Worm (Caenorhabditis elegans): ENCODE data around the gene T01C3.2.

Gene T01C3.2

DNA sequence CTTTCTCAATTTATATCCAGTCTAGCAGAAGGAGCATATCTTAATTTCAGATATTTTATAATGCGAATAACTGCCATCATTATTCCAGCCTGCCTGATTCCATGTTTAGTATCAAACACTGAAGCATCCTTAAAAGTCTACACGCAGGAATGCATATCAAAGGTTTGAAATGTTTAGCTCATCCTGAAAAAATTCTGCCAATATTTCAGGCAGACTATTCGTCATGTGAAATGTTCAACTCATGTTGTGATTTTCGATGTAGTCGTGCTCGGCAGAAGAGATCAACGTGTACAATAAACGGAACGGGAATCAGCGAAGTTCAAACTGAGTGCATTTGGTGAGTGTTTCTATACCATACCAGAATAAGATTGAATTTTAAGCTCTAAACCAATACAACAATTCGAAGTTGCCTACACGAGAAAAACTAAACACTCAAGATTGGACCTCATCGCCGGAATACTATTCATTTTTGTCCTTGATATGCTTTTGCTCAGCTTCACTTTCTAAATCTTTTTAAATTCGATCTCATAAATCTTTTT lies 8.6 kb downstream of the T01C3.2 start, which contains the start of gene T01C3.11 (continued):
- TF ChIP-seq lir-1 (GFP tag; conservative IDR thresholded peaks at IDR 0.05) (no peak), ceh-40 (GFP tag; IDR thresholded peaks at IDR 0.05) (0 out of 2 replicates have a peak, but pooled peaks have one; percentile 11), sptf-2 (GFP tag; optimal IDR thresholded peaks at IDR 0.05) (no peak), pha-4 (tag; optimal IDR thresholded peaks at IDR 0.05) (no peak), madf-6 (GFP tag; IDR thresholded peaks at IDR 0.05) (peak; percentile 57), Y79H2A.3 (GFP tag; conservative IDR thresholded peaks at IDR 0.05) (no peak), T26A5.8 (tag; optimal IDR thresholded peaks at IDR 0.05) (no peak), zim-3 (tag; optimal IDR thresholded peaks at IDR 0.05) (no peak), let-607 (tag; optimal IDR thresholded peaks at IDR 0.05) (no peak), akir-1 (GFP tag; optimal IDR thresholded peaks at IDR 0.05) (no peak), somi-1 (GFP tag; optimal IDR thresholded peaks at IDR 0.05) (no peak), hsf-1 (GFP tag; IDR thresholded peaks at IDR 0.05) (peak; percentile 5; the same call in 1 of the 2 replicates), ztf-28 (GFP tag; IDR thresholded peaks at IDR 0.05) (no peak), B0035.1 (tag; optimal IDR thresholded peaks at IDR 0.05) (no peak), athp-1 (tag; optimal IDR thresholded peaks at IDR 0.05) (peak; percentile 34), efl-1 (GFP tag; optimal IDR thresholded peaks at IDR 0.05) (no peak), madf-3 (GFP tag; IDR thresholded peaks at IDR 0.05) (peak; percentile 82; the same call in 1 of the 2 replicates), C17E4.6 (GFP tag; IDR thresholded peaks at IDR 0.05) (no peak), atf-7 (tag; optimal IDR thresholded peaks at IDR 0.05) (no peak), F49E8.2 (tag; optimal IDR thresholded peaks at IDR 0.05; ENCODE audit: insufficient read depth) (peak; percentile 68), bed-2 (GFP tag; IDR thresholded peaks at IDR 0.05) (no peak), bed-1 (GFP tag; IDR thresholded peaks at IDR 0.05) (no peak), nfya-2 (GFP tag; IDR thresholded peaks at IDR 0.05) (no peak), attf-3 (GFP tag; conservative IDR thresholded peaks at IDR 0.05) (no peak), ceh-58 (GFP tag; IDR thresholded peaks at IDR 0.05) (no peak), B0019.2 (GFP tag; conservative IDR thresholded peaks at IDR 0.05) (no peak), mes-4 (tag; optimal IDR thresholded peaks at IDR 0.05) (peak; percentile 16), F55B11.4 (tag; optimal IDR thresholded peaks at IDR 0.05; ENCODE audit: borderline replicate concordance, insufficient read depth) (no peak), sdz-38 (tag; optimal IDR thresholded peaks at IDR 0.05) (no peak), tlf-1 (GFP tag; optimal IDR thresholded peaks at IDR 0.05) (no peak), B0336.3 (GFP tag; IDR thresholded peaks at IDR 0.05) (no peak), pbrm-1 (GFP tag; IDR thresholded peaks at IDR 0.05) (peak; percentile 13; the same call in 1 of the 2 replicates), unc-62 (GFP tag; optimal IDR thresholded peaks at IDR 0.05) (no peak), lsy-27 (tag; optimal IDR thresholded peaks at IDR 0.05; ENCODE audit: borderline replicate concordance, insufficient read depth) (no peak), F23B12.7 (tag; optimal IDR thresholded peaks at IDR 0.05; ENCODE audit: insufficient read depth) (no peak), him-1 (tag; optimal IDR thresholded peaks at IDR 0.05) (no peak), Y67H2A.10 (GFP tag; conservative IDR thresholded peaks at IDR 0.05) (no peak), tbp1 (GFP tag; optimal IDR thresholded peaks at IDR 0.05) (peak; percentile 32), sea-2 (GFP tag; IDR thresholded peaks at IDR 0.05) (no peak), dox-1 (GFP tag; IDR thresholded peaks at IDR 0.05) (no peak), nfyb-1 (GFP tag; IDR thresholded peaks at IDR 0.05) (no peak), ccch-3 (GFP tag; optimal IDR thresholded peaks at IDR 0.05) (no peak), ztf-26 (tag; optimal IDR thresholded peaks at IDR 0.05) (no peak), hlh-26 (GFP tag; conservative IDR thresholded peaks at IDR 0.05) (no peak), lin-54 (GFP tag; optimal IDR thresholded peaks at IDR 0.05) (peak; percentile 25), mxl-1 (tag; optimal IDR thresholded peaks at IDR 0.05) (no peak), snpc-4 (GFP tag; optimal IDR thresholded peaks at IDR 0.05) (no peak), snpc-4 (tag; optimal IDR thresholded peaks at IDR 0.05) (no peak)

Data from whole organism, young adult.